Worm (Caenorhabditis elegans): ENCODE data around the gene col-121.

The col-121 gene

DNA sequence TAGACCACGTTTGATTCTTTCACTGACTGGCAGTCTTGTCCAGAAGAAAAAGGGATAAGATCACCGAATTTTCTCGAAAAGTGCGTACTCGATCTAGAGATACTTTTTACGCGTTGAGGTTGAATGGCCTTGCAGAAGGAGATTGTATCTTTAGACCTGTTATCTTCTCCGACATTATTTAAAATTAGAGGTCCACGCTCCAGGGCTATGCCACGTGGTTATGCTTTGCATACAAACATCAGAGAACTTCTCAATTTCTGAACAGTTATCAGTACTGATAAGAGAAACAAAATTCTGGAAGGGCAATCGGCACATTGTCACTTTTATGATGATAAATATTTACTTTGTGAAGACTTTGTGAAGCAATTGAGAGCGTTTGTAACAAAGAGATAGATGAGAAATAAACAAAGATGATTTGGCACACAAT lies 46.1 kb upstream of the col-121 start (continued):
- TF ChIP-seq skn-1 (tag; optimal IDR thresholded peaks at IDR 0.05) (no peak), nhr-76 (tag; optimal IDR thresholded peaks at IDR 0.05) (no peak), jun-1 (tag; optimal IDR thresholded peaks at IDR 0.05) (peak; percentile 6), mep-1 (tag; optimal IDR thresholded peaks at IDR 0.05) (peak; percentile 68), attf-4 (tag; optimal IDR thresholded peaks at IDR 0.05) (no peak), pqm-1 (tag; optimal IDR thresholded peaks at IDR 0.05) (peak; percentile 74), hlh-11 (tag; optimal IDR thresholded peaks at IDR 0.05) (peak; percentile 90), aly-2 (tag; optimal IDR thresholded peaks at IDR 0.05) (no peak), ces-1 (GFP tag; optimal IDR thresholded peaks at IDR 0.05) (no peak), tag-97 (GFP tag; IDR thresholded peaks at IDR 0.05) (no peak), lir-3 (tag; optimal IDR thresholded peaks at IDR 0.05) (no peak), D1046.2 (GFP tag; IDR thresholded peaks at IDR 0.05) (no peak), nhr-42 (GFP tag; IDR thresholded peaks at IDR 0.05) (no peak), nhr-48 (tag; optimal IDR thresholded peaks at IDR 0.05) (peak; percentile 83), lin-13 (GFP tag; optimal IDR thresholded peaks at IDR 0.05) (no peak), fkh-10 (GFP tag; optimal IDR thresholded peaks at IDR 0.05) (no peak), mxl-3 (GFP tag; optimal IDR thresholded peaks at IDR 0.05) (peak; percentile 92), tra-1 (GFP tag; IDR thresholded peaks at IDR 0.05) (peak; percentile 69; the same call in 1 of the 2 replicates), nhr-111 (GFP tag; optimal IDR thresholded peaks at IDR 0.05) (no peak), zip-2 (tag; optimal IDR thresholded peaks at IDR 0.05) (no peak), mdt-29 (GFP tag; IDR thresholded peaks at IDR 0.05) (peak; percentile 82; the same call in 1 of the 2 replicates), daf-12 (tag; optimal IDR thresholded peaks at IDR 0.05) (no peak), Y75B8A.6 (GFP tag; IDR thresholded peaks at IDR 0.05) (no peak), ceh-44 (GFP tag; IDR thresholded peaks at IDR 0.05) (no peak), ZK546.5 (tag; optimal IDR thresholded peaks at IDR 0.05) (no peak), nhr-102 (tag; optimal IDR thresholded peaks at IDR 0.05) (peak; percentile 86), daf-16 (GFP tag; optimal IDR thresholded peaks at IDR 0.05) (peak in 1 of 2 experiments; percentile 77), daf-16 (tag; optimal IDR thresholded peaks at IDR 0.05) (peak; percentile 100), nhr-77 (tag; optimal IDR thresholded peaks at IDR 0.05) (peak; percentile 74), dve-1 (tag; optimal IDR thresholded peaks at IDR 0.05; ENCODE audit: insufficient read depth) (peak; percentile 96), egl-27 (tag; optimal IDR thresholded peaks at IDR 0.05) (no peak), unc-62 (GFP tag; optimal IDR thresholded peaks at IDR 0.05 in 1 of 2) (peak in 1 of 2 experiments; percentile 99), unc-62 (tag; optimal IDR thresholded peaks at IDR 0.05) (no peak), mxl-2 (GFP tag; conservative IDR thresholded peaks at IDR 0.05) (no peak), F49E8.2 (tag; optimal IDR thresholded peaks at IDR 0.05; ENCODE audit: borderline replicate concordance) (no peak), ceh-62 (tag; optimal IDR thresholded peaks at IDR 0.05) (no peak), snpc-4 (tag; optimal IDR thresholded peaks at IDR 0.05) (no peak), daf-19 (GFP tag; conservative IDR thresholded peaks at IDR 0.05) (no peak), ztf-11 (tag; optimal IDR thresholded peaks at IDR 0.05) (no peak), ceh-20 (GFP tag; IDR thresholded peaks at IDR 0.05) (peak; percentile 9; the same call in 1 of the 2 replicates), snpc-1.2 (GFP tag; IDR thresholded peaks at IDR 0.05) (no peak), gei-8 (GFP tag; optimal IDR thresholded peaks at IDR 0.05) (peak; percentile 67), cey-2 (tag; optimal IDR thresholded peaks at IDR 0.05; ENCODE audit: borderline replicate concordance, insufficient read depth) (peak; percentile 68), mdl-1 (tag; optimal IDR thresholded peaks at IDR 0.05) (peak in 1 of 2 experiments; percentile 88), aha-1 (tag) (peak; percentile 90), lin-15B (tag; optimal IDR thresholded peaks at IDR 0.05) (no peak), F10B5.3 (tag; optimal IDR thresholded peaks at IDR 0.05) (no peak), zfp-2 (tag; optimal IDR thresholded peaks at IDR 0.05) (no peak), spr-1 (tag; optimal IDR thresholded peaks at IDR 0.05) (peak; percentile 0), ceh-82 (tag; optimal IDR thresholded peaks at IDR 0.05) (no peak), rbr-2 (tag; optimal IDR thresholded peaks at IDR 0.05) (no peak), ceh-28 (tag; optimal IDR thresholded peaks at IDR 0.05) (no peak), duxl-1 (tag; optimal IDR thresholded peaks at IDR 0.05; ENCODE audit: poor library complexity) (no peak)
